Fruit fly (Drosophila melanogaster): Measurements from ENCODE around the gene vig2.

Gene vig2

DNA sequence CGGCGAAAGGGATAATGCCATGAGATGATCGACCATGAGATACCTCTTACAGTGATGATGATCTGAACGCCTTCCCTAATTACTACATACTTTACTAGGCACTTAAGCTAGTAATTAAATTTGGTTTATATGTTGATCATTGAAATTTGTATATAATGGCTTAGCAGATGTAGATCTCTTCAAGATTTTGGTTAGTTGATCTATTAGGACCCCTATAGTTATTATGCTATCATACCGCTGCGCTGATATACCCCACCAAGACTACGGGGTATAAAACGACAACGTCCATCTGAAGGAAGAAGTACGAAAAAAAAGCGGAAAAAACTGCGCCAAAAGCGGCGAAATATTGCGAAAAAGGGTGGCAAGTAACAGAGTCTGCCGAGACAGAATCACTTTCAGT is 51.1 kb downstream of the vig2 start (continued):
- TF ChIP-seq unpg (GFP tag; optimal IDR thresholded peaks at IDR 0.05) (peak; percentile 5), Xrp1 (GFP tag; IDR thresholded peaks at IDR 0.05) (peak; percentile 60; the same call in 1 of the 2 replicates), CG14710 (tag; optimal IDR thresholded peaks at IDR 0.05) (peak; percentile 55), gcm (GFP tag; optimal IDR thresholded peaks at IDR 0.05) (no peak), Med (GFP tag) (peak; percentile 25)
